Fruit fly (Drosophila melanogaster): ENCODE results near the gene CG5445.
A peak's percentile ranks its signal among the peaks of the same experiment; 100 is the strongest.

CG5445 gene

dm6 chrX:17300609-17301208 is 18.4 kb downstream of the CG5445 start (continued):
- TF ChIP-seq ey (GFP tag; optimal IDR thresholded peaks at IDR 0.05) (peak; percentile 67), usp (GFP tag; optimal IDR thresholded peaks at IDR 0.05) (no peak), Sp1 (GFP tag; optimal IDR thresholded peaks at IDR 0.05) (peak; percentile 59), Dif (GFP tag; optimal IDR thresholded peaks at IDR 0.05; ENCODE audit: partially characterized antibody) (no peak), Mio (GFP tag; optimal IDR thresholded peaks at IDR 0.05) (no peak), CG32264 (GFP tag; optimal IDR thresholded peaks at IDR 0.05) (no peak), CG9705 (GFP tag; optimal IDR thresholded peaks at IDR 0.05) (peak; percentile 45), CrebA (GFP tag; optimal IDR thresholded peaks at IDR 0.05; ENCODE audit: borderline replicate concordance) (no peak), rgr (GFP tag; optimal IDR thresholded peaks at IDR 0.05) (peak; percentile 18), Hr83 (GFP tag; optimal IDR thresholded peaks at IDR 0.05; ENCODE audit: poor library complexity, severe bottlenecking) (no peak), woc (GFP tag; optimal IDR thresholded peaks at IDR 0.05) (peak; percentile 60), br (GFP tag; optimal IDR thresholded peaks at IDR 0.05) (peak; percentile 37)

- TF ChIP-seq Sp1 (GFP tag; optimal IDR thresholded peaks at IDR 0.05) (peak; percentile 3), h (GFP tag; optimal IDR thresholded peaks at IDR 0.05) (peak; percentile 3), Hr83 (GFP tag; optimal IDR thresholded peaks at IDR 0.05; ENCODE audit: poor library complexity, severe bottlenecking) (peak; percentile 30), lola (GFP tag; optimal IDR thresholded peaks at IDR 0.05) (no peak), tai (GFP tag; optimal IDR thresholded peaks at IDR 0.05) (no peak)
Measured at dm6 chrX:17301705-17302104, 19.4 kb downstream of the CG5445 start, which contains the start of gene Fim. Fim (minus strand) TSS chrX:17301929.

dm6 chrX:17302202-17303061 is 20.1 kb downstream of the CG5445 start:
- no peak for TF ChIP-seq Dfd (GFP tag; optimal IDR thresholded peaks at IDR 0.05)
- TF ChIP-seq fru (GFP tag; optimal IDR thresholded peaks at IDR 0.05): no peak
- peak; percentile 10 for TF ChIP-seq Sp1 (GFP tag; optimal IDR thresholded peaks at IDR 0.05)
- peak; percentile 36 for TF ChIP-seq h (GFP tag; optimal IDR thresholded peaks at IDR 0.05)
- no peak for TF ChIP-seq CG9705 (GFP tag; optimal IDR thresholded peaks at IDR 0.05)
- TF ChIP-seq GATAd (GFP tag; optimal IDR thresholded peaks at IDR 0.05): no peak
- no peak for TF ChIP-seq sage (GFP tag; optimal IDR thresholded peaks at IDR 0.05)
- peak; percentile 1 for TF ChIP-seq HLH106 (tag; optimal IDR thresholded peaks at IDR 0.05)
- no peak for TF ChIP-seq Rel (GFP tag; optimal IDR thresholded peaks at IDR 0.05)
- TF ChIP-seq Rel (tag; optimal IDR thresholded peaks at IDR 0.05): peak; percentile 42

- TF ChIP-seq Myc (optimal IDR thresholded peaks at IDR 0.05) (peak; percentile 16), Vsx2 (GFP tag; optimal IDR thresholded peaks at IDR 0.05; ENCODE audit: partially characterized antibody) (peak; percentile 87), Hr78 (GFP tag; optimal IDR thresholded peaks at IDR 0.05) (no peak)
Measured at dm6 chrX:17305544-17305943, 23.2 kb downstream of the CG5445 start.

dm6 chrX:17308211-17308610 is 25.9 kb downstream of the CG5445 start:
- TF ChIP-seq psq (GFP tag; optimal IDR thresholded peaks at IDR 0.05) (no peak), HLH106 (tag; optimal IDR thresholded peaks at IDR 0.05) (no peak), br (GFP tag; optimal IDR thresholded peaks at IDR 0.05) (no peak), jim (GFP tag; optimal IDR thresholded peaks at IDR 0.05) (no peak), dl (GFP tag; optimal IDR thresholded peaks at IDR 0.05; ENCODE audit: insufficient read depth in 1 of 2, partially characterized antibody in 2 of 2) (no peak)

- no peak for TF ChIP-seq rgr (GFP tag; optimal IDR thresholded peaks at IDR 0.05)
- no peak for TF ChIP-seq Hr83 (GFP tag; optimal IDR thresholded peaks at IDR 0.05; ENCODE audit: poor library complexity, severe bottlenecking)
- no peak for TF ChIP-seq ey (GFP tag; optimal IDR thresholded peaks at IDR 0.05)
- TF ChIP-seq Dfd (GFP tag; optimal IDR thresholded peaks at IDR 0.05): no peak
- no peak for TF ChIP-seq Hr78 (GFP tag; optimal IDR thresholded peaks at IDR 0.05)
- TF ChIP-seq Vsx2 (GFP tag; optimal IDR thresholded peaks at IDR 0.05; ENCODE audit: partially characterized antibody): peak; percentile 87
- TF ChIP-seq fru (GFP tag; optimal IDR thresholded peaks at IDR 0.05): no peak
- peak; percentile 86 for TF ChIP-seq Dif (GFP tag; optimal IDR thresholded peaks at IDR 0.05; ENCODE audit: partially characterized antibody)
- no peak for TF ChIP-seq jim (GFP tag; optimal IDR thresholded peaks at IDR 0.05)
- peak in 1 of 2 experiments; percentile 58 for TF ChIP-seq dl (GFP tag; optimal IDR thresholded peaks at IDR 0.05; ENCODE audit: insufficient read depth in 1 of 2, partially characterized antibody in 2 of 2)
- no peak for TF ChIP-seq foxo (GFP tag; optimal IDR thresholded peaks at IDR 0.05)
- TF ChIP-seq pan (optimal IDR thresholded peaks at IDR 0.05): no peak
- no peak for TF ChIP-seq HLH106 (tag; optimal IDR thresholded peaks at IDR 0.05)
- TF ChIP-seq CG32264 (GFP tag; optimal IDR thresholded peaks at IDR 0.05): no peak
- no peak for TF ChIP-seq Myc (optimal IDR thresholded peaks at IDR 0.05)
- no peak for TF ChIP-seq tai (GFP tag; optimal IDR thresholded peaks at IDR 0.05)
- no peak for TF ChIP-seq lola (GFP tag; optimal IDR thresholded peaks at IDR 0.05)
- TF ChIP-seq N (GFP tag; optimal IDR thresholded peaks at IDR 0.05): no peak
- TF ChIP-seq brk (GFP tag; optimal IDR thresholded peaks at IDR 0.05): no peak
- TF ChIP-seq CrebA (GFP tag; optimal IDR thresholded peaks at IDR 0.05; ENCODE audit: borderline replicate concordance): no peak
- no peak for TF ChIP-seq woc (GFP tag; optimal IDR thresholded peaks at IDR 0.05)
Measured at dm6 chrX:17313346-17313745, 31.1 kb downstream of the CG5445 start.
